Worm (Caenorhabditis elegans) whole organism, L1 larva: ENCODE measurements around the gene vps-33.2.

Experiments used
- C16A3.4 ChIP-seq: fragments of 150-350 bp; optimal IDR thresholded peaks from 2 replicates; lab custom pipeline; 2014; ENCODE audit warnings: missing biosample characterization, missing genetic modification characterization
- C34B4.2 ChIP-seq: sonication (generic microtip); optimal IDR thresholded peaks from 2 replicates; lab custom pipeline; 2017; ENCODE audit warnings: mild to moderate bottlenecking, missing genetic modification characterization, missing compliant biosample characterization
- Y116A8C.19 ChIP-seq: sonication (generic microtip); optimal IDR thresholded peaks from 2 replicates; lab custom pipeline; 2016; ENCODE audit warnings: missing compliant biosample characterization, missing genetic modification characterization, borderline replicate concordance
- blmp-1 ChIP-seq: fragments of 150-350 bp; optimal IDR thresholded peaks from 2 replicates; lab custom pipeline; 2014; ENCODE audit warnings: missing biosample characterization, missing genetic modification characterization
- ceh-82 ChIP-seq, 3 experiments: fragments of 150-350 bp in 1 of 3; sonication (generic microtip) in 2 of 3; optimal IDR thresholded peaks; 2 replicates each; lab custom pipeline; 2014 to 2017; ENCODE audit warnings: missing biosample characterization in 3 of 3, missing genetic modification characterization in 3 of 3
- ces-1 ChIP-seq: fragments of 150-350 bp; optimal IDR thresholded peaks from 2 replicates; lab custom pipeline; 2014; ENCODE audit warnings: missing biosample characterization, missing genetic modification reagents, missing genetic modification characterization
- egl-13 ChIP-seq: sonication (generic microtip); optimal IDR thresholded peaks from 2 replicates; lab custom pipeline; 2016; ENCODE audit warnings: missing genotype, missing genetic modification reagents, missing genetic modification characterization, missing compliant biosample characterization
- elt-2 ChIP-seq: sonication (generic microtip); optimal IDR thresholded peaks from 2 replicates; lab custom pipeline; 2016; ENCODE audit warnings: missing genetic modification characterization, mild to moderate bottlenecking, inconsistent platforms, missing compliant biosample characterization, missing genetic modification reagents
- elt-3 ChIP-seq, 6 experiments: fragments of 150-350 bp in 1 of 6; sonication (generic microtip); optimal IDR thresholded peaks; 2 replicates each; lab custom pipeline; 2017 to 2018; ENCODE audit warnings: missing biosample characterization in 6 of 6, missing genetic modification characterization in 6 of 6, inconsistent platforms in 1 of 6
- fkh-10 ChIP-seq: sonication (generic microtip); optimal IDR thresholded peaks from 2 replicates; lab custom pipeline; 2017; ENCODE audit warnings: missing biosample characterization, missing genetic modification reagents, missing genetic modification characterization
- fkh-8 ChIP-seq: sonication (generic microtip); optimal IDR thresholded peaks from 2 replicates; lab custom pipeline; 2016; ENCODE audit warnings: mild to moderate bottlenecking, missing genetic modification characterization, missing compliant biosample characterization
- fos-1 ChIP-seq: fragments of 150-350 bp; optimal IDR thresholded peaks from 2 replicates; lab custom pipeline; 2014; ENCODE audit warnings: missing biosample characterization, missing genetic modification characterization
- grh-1 ChIP-seq: fragments of 200-800 bp; sonication (Bioruptor generic); IDR thresholded peaks from 2 replicates; pipeline ENCODE4 v1.3.6; 2022; ENCODE audit warnings: missing genetic modification reagents, missing genetic modification characterization, missing compliant biosample characterization
- isw-1 ChIP-seq: fragments of 200-800 bp; sonication (Bioruptor generic); IDR thresholded peaks from 2 replicates; pipeline ENCODE4 v1.3.6; 2022; ENCODE audit warnings: missing genetic modification characterization, missing compliant biosample characterization
- lin-14 ChIP-seq: fragments of 200-800 bp; sonication (Bioruptor generic); optimal IDR thresholded peaks from 2 replicates; lab custom pipeline; 2018; ENCODE audit warnings: mild to moderate bottlenecking, missing genetic modification characterization, moderate library complexity, missing compliant biosample characterization
- lin-35 ChIP-seq, 2 experiments: fragments of 150-350 bp; optimal IDR thresholded peaks; 2 replicates each; lab custom pipeline; 2014; ENCODE audit warnings: missing biosample characterization in 2 of 2, missing genetic modification characterization in 2 of 2, missing genetic modification reagents in 2 of 2
- lsy-2 ChIP-seq, 2 experiments: fragments of 150-350 bp; optimal IDR thresholded peaks; 2 replicates each; lab custom pipeline; 2014; ENCODE audit warnings: missing biosample characterization in 2 of 2, missing genetic modification characterization in 2 of 2
- mab-9 ChIP-seq: fragments of 200-800 bp; sonication (Bioruptor generic); IDR thresholded peaks from 2 replicates; pipeline ENCODE4 v1.3.6; 2022; ENCODE audit warnings: missing genetic modification reagents, missing genetic modification characterization, missing compliant biosample characterization
- mep-1 ChIP-seq: fragments of 150-350 bp; optimal IDR thresholded peaks from 2 replicates; lab custom pipeline; 2014; ENCODE audit warnings: missing biosample characterization, missing genetic modification characterization
- nhr-11 ChIP-seq: fragments of 150-350 bp; optimal IDR thresholded peaks from 2 replicates; lab custom pipeline; 2014; ENCODE audit warnings: missing biosample characterization, missing genetic modification characterization
- nhr-19 ChIP-seq: fragments of 200-800 bp; sonication (Bioruptor generic); conservative IDR thresholded peaks from 2 replicates; pipeline ENCODE4 v1.3.6; 2022; ENCODE audit warnings: missing genetic modification characterization, missing compliant biosample characterization
- nhr-71 ChIP-seq: sonication (generic microtip); optimal IDR thresholded peaks from 2 replicates; lab custom pipeline; 2016; ENCODE audit warnings: mild to moderate bottlenecking, missing genetic modification characterization, moderate library complexity, missing compliant biosample characterization
- nhr-85 ChIP-seq: sonication (generic microtip); peaks from one replicate; lab custom pipeline; 2016; ENCODE audit warnings: missing genetic modification characterization, inconsistent platforms, missing compliant biosample characterization
- nhr-90 ChIP-seq: sonication (generic microtip); optimal IDR thresholded peaks from 2 replicates; lab custom pipeline; 2016; ENCODE audit warnings: mild to moderate bottlenecking, missing genetic modification characterization, missing compliant biosample characterization; ENCODE audit not compliant: poor library complexity
- pqm-1 ChIP-seq: sonication (generic microtip); optimal IDR thresholded peaks from 3 replicates; lab custom pipeline; 2017; ENCODE audit warnings: missing biosample characterization, missing genetic modification characterization
- snpc-4 ChIP-seq: fragments of 150-350 bp; optimal IDR thresholded peaks from 2 replicates; lab custom pipeline; 2014; ENCODE audit warnings: missing biosample characterization, missing genetic modification characterization
- snu-23 ChIP-seq: sonication (generic microtip); optimal IDR thresholded peaks from 2 replicates; lab custom pipeline; 2016; ENCODE audit warnings: missing genetic modification characterization, missing compliant biosample characterization
- sptf-1 ChIP-seq: fragments of 150-350 bp; optimal IDR thresholded peaks from 2 replicates; lab custom pipeline; 2014; ENCODE audit warnings: missing biosample characterization, missing genetic modification characterization
- sup-37 ChIP-seq: fragments of 200-800 bp; sonication (Bioruptor generic); optimal IDR thresholded peaks from 2 replicates; lab custom pipeline; 2018; ENCODE audit warnings: mild to moderate bottlenecking, missing genetic modification characterization, missing compliant biosample characterization
- tbx-2 ChIP-seq: sonication (generic microtip); optimal IDR thresholded peaks from 2 replicates; lab custom pipeline; 2016; ENCODE audit warnings: missing genetic modification characterization, missing compliant biosample characterization
- unc-98 ChIP-seq: fragments of 200-800 bp; sonication (Bioruptor generic); IDR thresholded peaks from 2 replicates; pipeline ENCODE4 v1.3.6; 2022; ENCODE audit warnings: missing genetic modification characterization, missing compliant biosample characterization
- ztf-4 ChIP-seq: fragments of 150-350 bp; optimal IDR thresholded peaks from 2 replicates; lab custom pipeline; 2014; ENCODE audit warnings: missing biosample characterization, missing genetic modification characterization

vps-33.2 gene

DNA sequence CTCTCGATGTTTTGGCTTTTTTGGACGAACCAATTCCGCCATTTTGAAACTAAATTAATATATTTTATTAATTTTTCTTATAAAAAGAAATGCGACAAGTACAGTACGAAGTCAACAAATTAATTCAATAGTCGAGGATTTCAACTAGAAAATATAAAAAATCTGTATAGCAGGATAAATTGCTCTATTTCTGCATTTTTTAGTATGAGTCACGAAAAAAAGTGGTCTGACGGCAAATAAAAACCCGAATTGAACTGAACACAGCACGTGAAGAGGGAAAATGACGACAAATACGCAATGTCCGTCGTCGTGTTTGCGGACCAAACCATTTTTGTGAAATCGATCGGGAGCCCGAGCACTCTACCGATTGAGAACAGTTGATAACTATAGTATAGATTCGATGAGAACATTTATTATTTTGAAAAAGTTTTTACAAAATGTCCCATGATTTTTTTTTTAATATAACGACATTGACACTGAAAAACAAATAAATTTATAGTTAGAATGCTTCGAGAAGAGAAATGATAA lies 8.4 kb downstream of the vps-33.2 start, which contains the start of gene epg-5 (continued):
- TF ChIP-seq sup-37: no peak
- TF ChIP-seq tbx-2: peak; percentile 8
- peak in 1 of 3 experiments; percentile 14 for TF ChIP-seq ceh-82 (tag; optimal IDR thresholded peaks at IDR 0.05; lab: Kevin White, UChicago)
- TF ChIP-seq snu-23 (GFP tag; lab: Kevin White, UChicago): peak; percentile 49
- no peak for TF ChIP-seq ztf-4

ce11 chrII:6610262-6610661 lies 9.2 kb downstream of the vps-33.2 start:
- no peak for TF ChIP-seq sptf-1 (tag; lab: Kevin White, UChicago)
- TF ChIP-seq fkh-8 (tag; lab: Kevin White, UChicago): no peak
- peak; percentile 1 for TF ChIP-seq nhr-90 (tag; lab: Kevin White, UChicago)
- peak in 3 of 6 experiments; percentile 13 to 48 (median 25) for TF ChIP-seq elt-3 (tag; optimal IDR thresholded peaks at IDR 0.05; lab: Kevin White, UChicago)
- no peak for TF ChIP-seq grh-1 (GFP tag; lab: Robert Waterston, UW)
- TF ChIP-seq mep-1: peak; percentile 66
- peak; percentile 54 for TF ChIP-seq blmp-1 (tag; lab: Kevin White, UChicago)
- peak; percentile 31 for TF ChIP-seq snu-23 (GFP tag; lab: Kevin White, UChicago)
- peak; percentile 0 to 31 for TF ChIP-seq lsy-2 (tag; optimal IDR thresholded peaks at IDR 0.05; lab: Kevin White, UChicago)
- peak; percentile 4 for TF ChIP-seq C16A3.4 (tag; lab: Kevin White, UChicago)
- TF ChIP-seq nhr-71 (tag; lab: Kevin White, UChicago): peak; percentile 19
- no peak for TF ChIP-seq pqm-1 (tag; lab: Kevin White, UChicago)
- TF ChIP-seq nhr-85 (tag; lab: Kevin White, UChicago): peak; percentile 87
- peak; percentile 74 for TF ChIP-seq lin-14

ce11 chrII:6612544-6612943 lies 11.5 kb downstream of the vps-33.2 start:
- TF ChIP-seq snpc-4 (tag; lab: Kevin White, UChicago) (no peak), elt-3 (tag; optimal IDR thresholded peaks at IDR 0.05; lab: Kevin White, UChicago) (no peak), Y116A8C.19 (tag; lab: Kevin White, UChicago) (no peak), fkh-10 (no peak), egl-13 (tag; lab: Kevin White, UChicago) (no peak), isw-1 (GFP tag; lab: Robert Waterston, UW) (no peak), ces-1 (GFP tag; lab: Kevin White, UChicago) (no peak), nhr-11 (tag; lab: Kevin White, UChicago) (no peak), mab-9 (GFP tag; lab: Robert Waterston, UW) (no peak), C34B4.2 (no peak), nhr-19 (GFP tag; lab: Robert Waterston, UW) (no peak), fos-1 (tag; lab: Kevin White, UChicago) (no peak), unc-98 (no peak), pqm-1 (tag; lab: Kevin White, UChicago) (no peak), elt-2 (tag; lab: Kevin White, UChicago) (peak; percentile 72), lin-35 (GFP tag; optimal IDR thresholded peaks at IDR 0.05; lab: Kevin White, UChicago) (peak in 1 of 2 experiments; percentile 34)

DNA sequence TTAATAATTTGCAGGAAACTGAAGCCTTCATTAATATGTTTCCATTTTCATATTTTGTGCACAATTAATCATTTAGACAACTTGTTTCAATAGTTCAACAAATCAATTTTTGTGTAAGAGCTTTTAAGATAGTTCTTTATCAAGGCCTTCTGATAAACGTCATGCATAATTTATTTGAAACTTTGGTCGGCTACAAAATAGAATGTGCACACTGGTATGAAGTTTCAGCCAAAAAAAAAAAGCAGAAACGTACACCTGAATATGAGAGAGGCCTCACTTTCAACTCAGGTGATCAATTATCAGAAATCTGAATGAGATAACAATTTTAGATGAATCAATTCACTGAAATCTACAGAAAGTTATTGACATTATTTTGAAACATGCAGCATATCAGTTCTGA lies 13.5 kb downstream of the vps-33.2 start:
- no peak for TF ChIP-seq sup-37
- peak; percentile 63 for TF ChIP-seq elt-2 (tag; lab: Kevin White, UChicago)

- TF ChIP-seq grh-1 (GFP tag; lab: Robert Waterston, UW) (no peak), nhr-85 (tag; lab: Kevin White, UChicago) (peak; percentile 84), elt-3 (tag; optimal IDR thresholded peaks at IDR 0.05; lab: Kevin White, UChicago) (peak in 1 of 6 experiments; percentile 68), blmp-1 (tag; lab: Kevin White, UChicago) (peak; percentile 95), elt-2 (tag; lab: Kevin White, UChicago) (peak; percentile 83), lin-14 (peak; percentile 39)
These were observed 14.4 kb downstream of the vps-33.2 start for ce11 chrII:6615232-6616029.
